Fruit fly (Drosophila melanogaster) whole organism, embryonic: ENCODE data around the gene CG15742.

Experiments
- Abd-B ChIP-seq: fragments of 200-800 bp; sonication (Bioruptor generic); optimal IDR thresholded peaks from 2 replicates; lab custom pipeline; 2018; ENCODE audit warnings: missing biosample characterization, mild to moderate bottlenecking, missing genetic modification characterization, moderate library complexity
- Bgb ChIP-seq: fragments of 200-800 bp; sonication (Bioruptor generic); IDR thresholded peaks from 2 replicates; pipeline ENCODE4 v1.3.6; 2022; ENCODE audit warnings: missing biosample characterization, missing genetic modification characterization; ENCODE audit not compliant: partially characterized antibody
- CG10209 ChIP-seq: fragments of 200-800 bp; sonication (Bioruptor generic); optimal IDR thresholded peaks from 3 replicates; lab custom pipeline; 2017; ENCODE audit warnings: missing biosample characterization, mild to moderate bottlenecking, missing genetic modification characterization, missing genetic modification reagents
- CG10959 ChIP-seq: fragments of 200-800 bp; sonication (Bioruptor generic); IDR thresholded peaks from 2 replicates; pipeline ENCODE4 v1.3.6; 2022; ENCODE audit warnings: missing biosample characterization, missing genetic modification characterization
- CG12219 ChIP-seq: fragments of 200-800 bp; sonication (Bioruptor generic); optimal IDR thresholded peaks from 3 replicates; lab custom pipeline; 2018; ENCODE audit warnings: missing biosample characterization, mild to moderate bottlenecking, missing genetic modification characterization
- CG12744 ChIP-seq: fragments of 200-800 bp; sonication (Bioruptor generic); optimal IDR thresholded peaks from 2 replicates; lab custom pipeline; 2016; ENCODE audit warnings: missing biosample characterization, missing genetic modification characterization
- CG13287 ChIP-seq: fragments of 200-800 bp; sonication (Bioruptor generic); IDR thresholded peaks from 2 replicates; pipeline ENCODE4 v1.3.6; 2022; ENCODE audit warnings: missing biosample characterization, missing genetic modification characterization; ENCODE audit not compliant: partially characterized antibody
- CG15073 ChIP-seq: fragments of 200-800 bp; sonication (Bioruptor generic); optimal IDR thresholded peaks from 2 replicates; lab custom pipeline; 2016; ENCODE audit warnings: missing biosample characterization, missing genetic modification characterization
- CG17568 ChIP-seq: fragments of 200-800 bp; sonication (Bioruptor generic); optimal IDR thresholded peaks from 2 replicates; lab custom pipeline; 2018; ENCODE audit warnings: missing biosample characterization, mild to moderate bottlenecking, missing genetic modification characterization, moderate library complexity
- CG3065 ChIP-seq: fragments of 200-800 bp; sonication (Bioruptor generic); optimal IDR thresholded peaks from 2 replicates; lab custom pipeline; 2016; ENCODE audit warnings: missing biosample characterization, missing genetic modification characterization
- CG3281 ChIP-seq: fragments of 200-800 bp; sonication (Bioruptor generic); optimal IDR thresholded peaks from 3 replicates; lab custom pipeline; 2017; ENCODE audit warnings: missing biosample characterization, mild to moderate bottlenecking, missing genetic modification characterization
- CG3847 ChIP-seq: fragments of 200-800 bp; sonication (Bioruptor generic); IDR thresholded peaks from 2 replicates; pipeline ENCODE4 v1.3.6; 2022; ENCODE audit warnings: missing biosample characterization, missing genetic modification characterization
- CG6689 ChIP-seq: fragments of 200-800 bp; sonication (Bioruptor generic); IDR thresholded peaks from 2 replicates; pipeline ENCODE4 v1.3.6; 2022; ENCODE audit warnings: missing biosample characterization, missing genetic modification characterization
- CG7786 ChIP-seq: fragments of 200-800 bp; sonication (Bioruptor generic); optimal IDR thresholded peaks from 2 replicates; lab custom pipeline; 2016; ENCODE audit warnings: missing biosample characterization, missing genetic modification characterization
- CG9727 ChIP-seq: fragments of 200-800 bp; sonication (Bioruptor generic); optimal IDR thresholded peaks from 3 replicates; lab custom pipeline; 2017; ENCODE audit warnings: missing biosample characterization, mild to moderate bottlenecking, missing genetic modification characterization
- CG9797 ChIP-seq: fragments of 200-800 bp; sonication (Bioruptor generic); optimal IDR thresholded peaks from 3 replicates; lab custom pipeline; 2018; ENCODE audit warnings: missing biosample characterization, mild to moderate bottlenecking, missing genetic modification characterization
- CG9817 ChIP-seq: fragments of 200-800 bp; sonication (Bioruptor generic); optimal IDR thresholded peaks from 2 replicates; lab custom pipeline; 2018; ENCODE audit warnings: missing biosample characterization, mild to moderate bottlenecking, missing genetic modification characterization, moderate library complexity
- CG9876 ChIP-seq: fragments of 200-800 bp; sonication (Bioruptor generic); optimal IDR thresholded peaks from 2 replicates; lab custom pipeline; 2016; ENCODE audit warnings: missing biosample characterization, missing genetic modification characterization
- D19A ChIP-seq: fragments of 200-800 bp; optimal IDR thresholded peaks from 3 replicates; lab custom pipeline; 2019; ENCODE audit warnings: missing biosample characterization, mild to moderate bottlenecking, missing genetic modification characterization, moderate library complexity
- Deaf1 ChIP-seq: fragments of 200-800 bp; optimal IDR thresholded peaks from 3 replicates; lab custom pipeline; 2019; ENCODE audit warnings: missing biosample characterization, mild to moderate bottlenecking, missing genetic modification characterization, moderate library complexity
- Dek ChIP-seq: fragments of 200-800 bp; sonication (Bioruptor generic); optimal IDR thresholded peaks from 3 replicates; lab custom pipeline; 2019; ENCODE audit warnings: missing biosample characterization, mild to moderate bottlenecking, missing genetic modification characterization, moderate library complexity
- Dp ChIP-seq: fragments of 200-800 bp; sonication (Bioruptor generic); optimal IDR thresholded peaks from 2 replicates; lab custom pipeline; 2018; ENCODE audit warnings: missing biosample characterization, mild to moderate bottlenecking, missing genetic modification characterization, moderate library complexity
- E2f2 ChIP-seq: fragments of 200-800 bp; sonication (Bioruptor generic); IDR thresholded peaks from 2 replicates; pipeline ENCODE4 v1.3.6; 2022; ENCODE audit warnings: missing biosample characterization, missing genetic modification characterization
- ERR ChIP-seq: fragments of 200-800 bp; sonication (Bioruptor generic); optimal IDR thresholded peaks from 2 replicates; lab custom pipeline; 2016; ENCODE audit warnings: missing biosample characterization, missing genetic modification characterization
- Fer2 ChIP-seq: fragments of 200-800 bp; sonication (Bioruptor generic); optimal IDR thresholded peaks from 2 replicates; lab custom pipeline; 2018; ENCODE audit warnings: missing biosample characterization, mild to moderate bottlenecking, missing genetic modification characterization, moderate library complexity
- H2.0 ChIP-seq: fragments of 200-800 bp; sonication (Bioruptor generic); IDR thresholded peaks from 2 replicates; pipeline ENCODE4 v1.3.6; 2022; ENCODE audit warnings: missing biosample characterization, missing genetic modification characterization
- HmgZ ChIP-seq: fragments of 200-800 bp; sonication (Bioruptor generic); optimal IDR thresholded peaks from 2 replicates; lab custom pipeline; 2018; ENCODE audit warnings: missing biosample characterization, mild to moderate bottlenecking, missing genetic modification characterization
- Hr51 ChIP-seq, 2 experiments: fragments of 200-800 bp; sonication (Bioruptor generic); optimal IDR thresholded peaks; 2 replicates in 1 of 2; 3 replicates in 1 of 2; lab custom pipeline; 2016 to 2018; ENCODE audit warnings: missing biosample characterization in 2 of 2, missing genetic modification characterization in 2 of 2, mild to moderate bottlenecking in 1 of 2, moderate library complexity in 1 of 2
- Lim3 ChIP-seq: fragments of 200-800 bp; sonication (Bioruptor generic); IDR thresholded peaks from 2 replicates; pipeline ENCODE4 v1.3.6; 2022; ENCODE audit warnings: missing biosample characterization, missing genetic modification characterization
- Mes4 ChIP-seq: fragments of 200-800 bp; sonication (Bioruptor generic); optimal IDR thresholded peaks from 2 replicates; lab custom pipeline; 2016; ENCODE audit warnings: missing biosample characterization, missing genetic modification characterization
- Nf-YA ChIP-seq: fragments of 200-800 bp; sonication (Bioruptor generic); IDR thresholded peaks from 2 replicates; pipeline ENCODE4 v1.3.6; 2022; ENCODE audit warnings: missing biosample characterization, missing genetic modification characterization
- Oaz ChIP-seq: fragments of 200-800 bp; sonication (Bioruptor generic); IDR thresholded peaks from 2 replicates; pipeline ENCODE4 v1.3.6; 2022; ENCODE audit warnings: missing biosample characterization, missing genetic modification characterization
- Pdp1 ChIP-seq, 2 experiments: fragments of 200-800 bp; sonication (Bioruptor generic); optimal IDR thresholded peaks; 3 replicates each; lab custom pipeline; 2016; ENCODE audit warnings: missing biosample characterization in 2 of 2, missing genetic modification characterization in 2 of 2, mild to moderate bottlenecking in 1 of 2, moderate library complexity in 1 of 2
- Stat92E ChIP-seq, 3 experiments: fragments of >200 bp in 2 of 3; fragments of 200-800 bp in 1 of 3; sonication (Bioruptor generic) in 1 of 3; optimal IDR thresholded peaks; 2 replicates each; lab custom pipeline; 2017 to 2019; ENCODE audit warnings: missing biosample characterization in 3 of 3, missing genetic modification characterization in 3 of 3, mild to moderate bottlenecking in 1 of 3, moderate library complexity in 1 of 3
- Tbp ChIP-seq: fragments of >200 bp; optimal IDR thresholded peaks from 2 replicates; lab custom pipeline; 2018; ENCODE audit warnings: missing biosample characterization, missing genetic modification characterization
- bcd ChIP-seq: fragments of 200-800 bp; sonication (Bioruptor generic); optimal IDR thresholded peaks from 2 replicates; lab custom pipeline; 2017; ENCODE audit warnings: missing biosample characterization, mild to moderate bottlenecking, missing genetic modification characterization
- btn ChIP-seq: fragments of 200-800 bp; sonication (Bioruptor generic); optimal IDR thresholded peaks from 2 replicates; lab custom pipeline; 2016; ENCODE audit warnings: missing biosample characterization, missing genetic modification characterization
- dan ChIP-seq: fragments of 200-800 bp; sonication (Bioruptor generic); IDR thresholded peaks from 2 replicates; pipeline ENCODE4 v1.3.6; 2022; ENCODE audit warnings: missing biosample characterization, missing genetic modification characterization
- dimm ChIP-seq: fragments of 200-800 bp; sonication (Bioruptor generic); IDR thresholded peaks from 2 replicates; pipeline ENCODE4 v1.3.6; 2022; ENCODE audit warnings: missing biosample characterization, missing genetic modification characterization
- dmrt99B ChIP-seq: fragments of 200-800 bp; sonication (Bioruptor generic); optimal IDR thresholded peaks from 2 replicates; lab custom pipeline; 2018; ENCODE audit warnings: missing biosample characterization, mild to moderate bottlenecking, missing genetic modification characterization, moderate library complexity
- ewg ChIP-seq: fragments of 200-800 bp; sonication (Bioruptor generic); optimal IDR thresholded peaks from 3 replicates; lab custom pipeline; 2017; ENCODE audit warnings: mild to moderate bottlenecking, missing biosample characterization, missing genetic modification reagents, missing genetic modification characterization
- exex ChIP-seq: fragments of 200-800 bp; sonication (Bioruptor generic); optimal IDR thresholded peaks from 4 replicates; lab custom pipeline; 2018; ENCODE audit warnings: missing biosample characterization, mild to moderate bottlenecking, missing genetic modification characterization, moderate library complexity
- insv ChIP-seq, 2 experiments: fragments of 200-800 bp; sonication (Bioruptor generic); optimal IDR thresholded peaks; 3 replicates each; lab custom pipeline; 2016 to 2018; ENCODE audit warnings: missing biosample characterization in 2 of 2, missing genetic modification characterization in 2 of 2
- jing ChIP-seq: fragments of 200-800 bp; sonication (Bioruptor generic); optimal IDR thresholded peaks from 2 replicates; lab custom pipeline; 2018; ENCODE audit warnings: missing biosample characterization, mild to moderate bottlenecking, missing genetic modification characterization
- ken ChIP-seq: fragments of 200-800 bp; sonication (Bioruptor generic); IDR thresholded peaks from 3 replicates; pipeline ENCODE4 v1.3.6; 2022; ENCODE audit warnings: missing biosample characterization, missing genetic modification characterization
- lab ChIP-seq: fragments of 200-800 bp; sonication (Bioruptor generic); optimal IDR thresholded peaks from 3 replicates; lab custom pipeline; 2017; ENCODE audit warnings: missing biosample characterization, missing genetic modification characterization, mild to moderate bottlenecking, moderate library complexity, missing genetic modification reagents
- pb ChIP-seq: fragments of 200-800 bp; sonication (Bioruptor generic); optimal IDR thresholded peaks from 3 replicates; lab custom pipeline; 2016; ENCODE audit warnings: missing biosample characterization, missing genetic modification characterization
- sima ChIP-seq: fragments of 200-800 bp; sonication (Bioruptor generic); optimal IDR thresholded peaks from 2 replicates; lab custom pipeline; 2016; ENCODE audit warnings: missing biosample characterization, missing genetic modification characterization
- tap ChIP-seq: fragments of 200-800 bp; optimal IDR thresholded peaks from 3 replicates; lab custom pipeline; 2019; ENCODE audit warnings: missing biosample characterization, mild to moderate bottlenecking, missing genetic modification characterization, moderate library complexity
- tx ChIP-seq: fragments of 200-800 bp; sonication (Bioruptor generic); optimal IDR thresholded peaks from 2 replicates; lab custom pipeline; 2016; ENCODE audit warnings: missing biosample characterization, missing genetic modification characterization

CG15742 gene

dm6 chrX:13212138-13212481 is 46.2 kb downstream of the CG15742 start, which contains the start of gene REG (continued):
- TF ChIP-seq lab (GFP tag; lab: Kevin White, UChicago) (no peak), Bgb (GFP tag; lab: Robert Waterston, UW) (peak; percentile 39), CG9817 (tag; lab: Kevin White, UChicago) (no peak), CG6689 (no peak), Stat92E (GFP tag; optimal IDR thresholded peaks at IDR 0.05; lab: Kevin White, UChicago) (no peak), jing (GFP tag; lab: Kevin White, UChicago) (no peak), Lim3 (no peak), dmrt99B (tag; lab: Kevin White, UChicago) (no peak), Dp (GFP tag; lab: Kevin White, UChicago) (peak; percentile 34), ken (no peak), CG7786 (no peak), CG9727 (no peak), H2.0 (GFP tag; lab: Robert Waterston, UW) (no peak), Tbp (GFP tag; lab: Kevin White, UChicago) (no peak), Hr51 (GFP tag; optimal IDR thresholded peaks at IDR 0.05; lab: Kevin White, UChicago) (no peak), D19A (no peak), CG12744 (GFP tag; lab: Kevin White, UChicago) (no peak), CG9876 (GFP tag; lab: Kevin White, UChicago) (no peak), ERR (GFP tag; lab: Kevin White, UChicago) (no peak), CG13287 (GFP tag; lab: Robert Waterston, UW) (no peak), btn (GFP tag; lab: Kevin White, UChicago) (no peak), CG15073 (GFP tag; lab: Kevin White, UChicago) (no peak)

- TF ChIP-seq ewg (GFP tag; lab: Kevin White, UChicago), result peak; percentile 10
- TF ChIP-seq Fer2 (tag; lab: Kevin White, UChicago), result no peak
- peak; percentile 64 for TF ChIP-seq Deaf1 (tag; lab: Kevin White, UChicago)
- no peak for TF ChIP-seq exex
- TF ChIP-seq pb (GFP tag; lab: Kevin White, UChicago), result no peak
- TF ChIP-seq Oaz (GFP tag; lab: Robert Waterston, UW), result no peak
- peak; percentile 28; the same call in 1 of the 2 replicates for TF ChIP-seq E2f2 (GFP tag; lab: Robert Waterston, UW)
- no peak for TF ChIP-seq tap
- TF ChIP-seq Nf-YA (GFP tag; lab: Robert Waterston, UW), result no peak
- TF ChIP-seq sima (GFP tag; lab: Kevin White, UChicago), result no peak
- peak in 1 of 2 experiments; percentile 92 for TF ChIP-seq Pdp1 (GFP tag; optimal IDR thresholded peaks at IDR 0.05; lab: Kevin White, UChicago)
- no peak for TF ChIP-seq CG17568 (GFP tag; lab: Kevin White, UChicago)
- no peak for TF ChIP-seq CG3065
- no peak for TF ChIP-seq Abd-B (GFP tag; lab: Kevin White, UChicago)
- TF ChIP-seq insv (GFP tag; optimal IDR thresholded peaks at IDR 0.05; lab: Kevin White, UChicago), result peak in 1 of 2 experiments; percentile 50
- no peak for TF ChIP-seq Mes4 (GFP tag; lab: Kevin White, UChicago)
- TF ChIP-seq dan (GFP tag; lab: Robert Waterston, UW), result no peak
- no peak for TF ChIP-seq bcd
- no peak for TF ChIP-seq CG10959
- TF ChIP-seq CG10209 (GFP tag; lab: Kevin White, UChicago), result no peak
- TF ChIP-seq Dek (tag; lab: Kevin White, UChicago), result no peak
- TF ChIP-seq CG3281 (GFP tag; lab: Kevin White, UChicago), result no peak
- no peak for TF ChIP-seq CG12219 (GFP tag; lab: Kevin White, UChicago)
- peak; percentile 26 for TF ChIP-seq CG9797 (GFP tag; lab: Kevin White, UChicago)
- TF ChIP-seq CG3847 (GFP tag; lab: Robert Waterston, UW), result peak; percentile 22; the same call in 1 of the 2 replicates
- TF ChIP-seq HmgZ (tag; lab: Kevin White, UChicago), result no peak
- no peak for TF ChIP-seq dimm (GFP tag; lab: Robert Waterston, UW)
- TF ChIP-seq tx (GFP tag; lab: Kevin White, UChicago), result no peak
Measured at dm6 chrX:13211357-13212137, 46.7 kb downstream of the CG15742 start, which contains the start of gene sno. sno (minus strand) TSS chrX:13211674.
